Fruit fly (Drosophila melanogaster): ENCODE results near the gene CG7800.

Gene CG7800

dm6 chr3R:8233864-8234263 lies 16.1 kb downstream of the CG7800 start (continued):
- no peak for TF ChIP-seq slp2 (GFP tag; optimal IDR thresholded peaks at IDR 0.05)
- no peak for TF ChIP-seq CG6654 (GFP tag; optimal IDR thresholded peaks at IDR 0.05)
- no peak for TF ChIP-seq CG7963 (GFP tag; IDR thresholded peaks at IDR 0.05; ENCODE audit: partially characterized antibody)
- peak; percentile 12 for TF ChIP-seq CG12219 (GFP tag; optimal IDR thresholded peaks at IDR 0.05)
- no peak for TF ChIP-seq Atf6 (GFP tag; IDR thresholded peaks at IDR 0.05)
- no peak for TF ChIP-seq CG17568 (GFP tag; optimal IDR thresholded peaks at IDR 0.05)
- peak; percentile 21; the same call in 1 of the 2 replicates for TF ChIP-seq ato (GFP tag; IDR thresholded peaks at IDR 0.05; ENCODE audit: partially characterized antibody)
- 0 out of 3 replicates have a peak, but pooled peaks have one; percentile 64 for TF ChIP-seq ci (GFP tag; IDR thresholded peaks at IDR 0.05)
- TF ChIP-seq peb (GFP tag; IDR thresholded peaks at IDR 0.05), result 0 out of 2 replicates have a peak, but pooled peaks have one; percentile 14
- no peak for TF ChIP-seq ttk (GFP tag; IDR thresholded peaks at IDR 0.05)
- TF ChIP-seq CG15601 (tag; optimal IDR thresholded peaks at IDR 0.05), result no peak
- TF ChIP-seq ap (GFP tag; IDR thresholded peaks at IDR 0.05), result no peak
- no peak for TF ChIP-seq CG14667 (GFP tag; IDR thresholded peaks at IDR 0.05)
- TF ChIP-seq Oaz (GFP tag; IDR thresholded peaks at IDR 0.05), result peak; percentile 42; the same call in 1 of the 2 replicates
- no peak for TF ChIP-seq CG16813 (GFP tag; IDR thresholded peaks at IDR 0.05; ENCODE audit: partially characterized antibody)
- no peak for TF ChIP-seq CG10431 (GFP tag; optimal IDR thresholded peaks at IDR 0.05)
- TF ChIP-seq tap (tag; optimal IDR thresholded peaks at IDR 0.05), result no peak
- no peak for TF ChIP-seq Tbp (GFP tag; optimal IDR thresholded peaks at IDR 0.05)
- no peak for TF ChIP-seq CG11695 (GFP tag; IDR thresholded peaks at IDR 0.05)
- TF ChIP-seq CG9817 (tag; optimal IDR thresholded peaks at IDR 0.05), result no peak
- no peak for TF ChIP-seq CG18011 (GFP tag; optimal IDR thresholded peaks at IDR 0.05)
- TF ChIP-seq CG32532 (GFP tag; IDR thresholded peaks at IDR 0.05), result no peak
- TF ChIP-seq tin (GFP tag; optimal IDR thresholded peaks at IDR 0.05), result no peak
- TF ChIP-seq NC2β (GFP tag; optimal IDR thresholded peaks at IDR 0.05), result no peak
- no peak for TF ChIP-seq emc (GFP tag; optimal IDR thresholded peaks at IDR 0.05)
- peak; percentile 67 for TF ChIP-seq Drgx (GFP tag; IDR thresholded peaks at IDR 0.05)
- TF ChIP-seq ranshi (GFP tag; IDR thresholded peaks at IDR 0.05), result no peak
- TF ChIP-seq stc (GFP tag; IDR thresholded peaks at IDR 0.05), result 0 out of 2 replicates have a peak, but pooled peaks have one; percentile 30
- TF ChIP-seq CG12744 (GFP tag; optimal IDR thresholded peaks at IDR 0.05), result no peak
- peak; percentile 31 for TF ChIP-seq CG13775 (GFP tag; optimal IDR thresholded peaks at IDR 0.05)
- no peak for TF ChIP-seq z (GFP tag; IDR thresholded peaks at IDR 0.05)
- peak; percentile 53 for TF ChIP-seq CG8388 (GFP tag; optimal IDR thresholded peaks at IDR 0.05)
- peak; percentile 48 for TF ChIP-seq CG1832 (GFP tag; optimal IDR thresholded peaks at IDR 0.05)
- no peak for TF ChIP-seq Mad (GFP tag; optimal IDR thresholded peaks at IDR 0.05)
- TF ChIP-seq ken (GFP tag; IDR thresholded peaks at IDR 0.05), result no peak
- TF ChIP-seq Elba2 (GFP tag; optimal IDR thresholded peaks at IDR 0.05), result no peak
- TF ChIP-seq Max (GFP tag; optimal IDR thresholded peaks at IDR 0.05), result no peak
- no peak for TF ChIP-seq btn (GFP tag; optimal IDR thresholded peaks at IDR 0.05)
- no peak for TF ChIP-seq exex (tag; optimal IDR thresholded peaks at IDR 0.05)
- TF ChIP-seq CG17328 (GFP tag; IDR thresholded peaks at IDR 0.05), result 0 out of 2 replicates have a peak, but pooled peaks have one; percentile 46
- TF ChIP-seq fd102C (GFP tag; optimal IDR thresholded peaks at IDR 0.05), result no peak
- TF ChIP-seq gem (tag; optimal IDR thresholded peaks at IDR 0.05), result peak; percentile 61
- TF ChIP-seq Dref (GFP tag; IDR thresholded peaks at IDR 0.05), result no peak
- TF ChIP-seq CG4854 (GFP tag; optimal IDR thresholded peaks at IDR 0.05), result no peak
- no peak for TF ChIP-seq crc (GFP tag; optimal IDR thresholded peaks at IDR 0.05)
- TF ChIP-seq lbe (GFP tag; optimal IDR thresholded peaks at IDR 0.05), result no peak
- TF ChIP-seq CG14441 (GFP tag; IDR thresholded peaks at IDR 0.05), result no peak
- TF ChIP-seq Hr39 (optimal IDR thresholded peaks at IDR 0.05), result no peak
- TF ChIP-seq Ets65A (GFP tag), result peak; percentile 55
- TF ChIP-seq tio (GFP tag; optimal IDR thresholded peaks at IDR 0.05), result peak; percentile 8
- TF ChIP-seq CG12942 (GFP tag; optimal IDR thresholded peaks at IDR 0.05), result no peak
- TF ChIP-seq Lhr (GFP tag; optimal IDR thresholded peaks at IDR 0.05), result no peak

Measured in whole organism, embryonic.